Fruit fly (Drosophila melanogaster) whole organism, embryonic: ENCODE measurements around the gene bbg.
A peak's percentile ranks its signal among the peaks of the same experiment; 100 is the strongest.

ENCODE experiments used
- Atf3 ChIP-seq: fragments of 200-800 bp; sonication (Bioruptor generic); optimal IDR thresholded peaks from 3 replicates; lab custom pipeline; 2016; ENCODE audit warnings: missing biosample characterization, missing genetic modification characterization
- Blimp-1 ChIP-seq: fragments of 200-800 bp; sonication (Bioruptor generic); optimal IDR thresholded peaks from 3 replicates; lab custom pipeline; 2018; ENCODE audit warnings: missing biosample characterization, missing genetic modification characterization, mild to moderate bottlenecking, moderate library complexity, missing genetic modification reagents
- CG1024 ChIP-seq: fragments of 200-800 bp; sonication (Bioruptor generic); IDR thresholded peaks from 2 replicates; pipeline ENCODE4 v1.3.6; 2022; ENCODE audit warnings: missing biosample characterization, missing genetic modification characterization
- CG10654 ChIP-seq: fragments of 200-800 bp; sonication (Bioruptor generic); optimal IDR thresholded peaks from 2 replicates; lab custom pipeline; 2016; ENCODE audit warnings: missing biosample characterization, missing genetic modification characterization
- CG10979 ChIP-seq: fragments of 200-800 bp; sonication (Bioruptor generic); optimal IDR thresholded peaks from 2 replicates; lab custom pipeline; 2018; ENCODE audit warnings: missing biosample characterization, mild to moderate bottlenecking, missing genetic modification characterization, moderate library complexity
- CG12391 ChIP-seq: fragments of 200-800 bp; sonication (Bioruptor generic); optimal IDR thresholded peaks from 3 replicates; lab custom pipeline; 2018; ENCODE audit warnings: missing biosample characterization, mild to moderate bottlenecking, missing genetic modification characterization, moderate library complexity
- CG12942 ChIP-seq: fragments of 200-800 bp; sonication (Bioruptor generic); optimal IDR thresholded peaks from 3 replicates; lab custom pipeline; 2016; ENCODE audit warnings: missing biosample characterization, missing genetic modification characterization
- CG1602 ChIP-seq: fragments of 200-800 bp; sonication (Bioruptor generic); optimal IDR thresholded peaks from 3 replicates; lab custom pipeline; 2016; ENCODE audit warnings: missing biosample characterization, missing genetic modification characterization
- CG17829 ChIP-seq: fragments of 200-800 bp; optimal IDR thresholded peaks from 2 replicates; lab custom pipeline; 2019; ENCODE audit warnings: missing biosample characterization, mild to moderate bottlenecking, missing genetic modification characterization, moderate library complexity
- CG30020 ChIP-seq: fragments of 200-800 bp; optimal IDR thresholded peaks from 2 replicates; lab custom pipeline; 2019; ENCODE audit warnings: missing biosample characterization, mild to moderate bottlenecking, missing genetic modification characterization, moderate library complexity
- CG3726 ChIP-seq: fragments of 200-800 bp; sonication (Bioruptor generic); IDR thresholded peaks from 3 replicates; pipeline ENCODE4, ENCODE4 v1.3.6; 2022; ENCODE audit warnings: missing biosample characterization, missing genetic modification characterization
- CG4328 ChIP-seq: fragments of 200-800 bp; sonication (Bioruptor generic); optimal IDR thresholded peaks from 3 replicates; lab custom pipeline; 2017; ENCODE audit warnings: missing biosample characterization, missing genetic modification reagents, missing genetic modification characterization
- CG4360 ChIP-seq: fragments of 200-800 bp; sonication (Bioruptor generic); IDR thresholded peaks from 2 replicates; pipeline ENCODE4 v1.3.6; 2022; ENCODE audit warnings: missing biosample characterization, missing genetic modification characterization
- CG4730 ChIP-seq: fragments of 200-800 bp; sonication (Bioruptor generic); IDR thresholded peaks from 2 replicates; pipeline ENCODE4 v1.3.6; 2022; ENCODE audit warnings: missing biosample characterization, missing genetic modification characterization
- CG7963 ChIP-seq: fragments of 200-800 bp; sonication (Bioruptor generic); IDR thresholded peaks from 3 replicates; pipeline ENCODE4 v1.3.6; 2022; ENCODE audit warnings: missing biosample characterization, missing genetic modification characterization; ENCODE audit not compliant: partially characterized antibody
- CG8944 ChIP-seq: fragments of 200-800 bp; sonication (Bioruptor generic); optimal IDR thresholded peaks from 3 replicates; lab custom pipeline; 2016; ENCODE audit warnings: missing biosample characterization, missing genetic modification characterization
- CG9876 ChIP-seq: fragments of 200-800 bp; sonication (Bioruptor generic); optimal IDR thresholded peaks from 2 replicates; lab custom pipeline; 2016; ENCODE audit warnings: missing biosample characterization, missing genetic modification characterization
- Deaf1 ChIP-seq: fragments of 200-800 bp; optimal IDR thresholded peaks from 3 replicates; lab custom pipeline; 2019; ENCODE audit warnings: missing biosample characterization, mild to moderate bottlenecking, missing genetic modification characterization, moderate library complexity
- Dp ChIP-seq: fragments of 200-800 bp; sonication (Bioruptor generic); optimal IDR thresholded peaks from 2 replicates; lab custom pipeline; 2018; ENCODE audit warnings: missing biosample characterization, mild to moderate bottlenecking, missing genetic modification characterization, moderate library complexity
- E2f1 ChIP-seq: fragments of 200-800 bp; sonication (Bioruptor generic); IDR thresholded peaks from 2 replicates; pipeline ENCODE4 v1.3.6; 2022; ENCODE audit warnings: missing biosample characterization, missing genetic modification characterization
- E2f2 ChIP-seq: fragments of 200-800 bp; sonication (Bioruptor generic); IDR thresholded peaks from 2 replicates; pipeline ENCODE4 v1.3.6; 2022; ENCODE audit warnings: missing biosample characterization, missing genetic modification characterization
- Ets97D ChIP-seq: fragments of 200-800 bp; sonication (Bioruptor generic); optimal IDR thresholded peaks from 3 replicates; lab custom pipeline; 2016; ENCODE audit warnings: missing biosample characterization, missing genetic modification characterization
- HLH4C ChIP-seq: fragments of 200-800 bp; sonication (Bioruptor generic); IDR thresholded peaks from 3 replicates; pipeline ENCODE4 v1.3.6; 2022; ENCODE audit warnings: missing biosample characterization, missing genetic modification characterization; ENCODE audit not compliant: partially characterized antibody
- Med ChIP-seq: fragments of 200-800 bp; sonication (Bioruptor generic); peaks from one replicate; lab custom pipeline; 2016; ENCODE audit warnings: missing biosample characterization, missing genetic modification characterization, mild to moderate bottlenecking, inconsistent platforms, moderate library complexity
- Mrtf ChIP-seq: fragments of 200-800 bp; sonication (Bioruptor generic); IDR thresholded peaks from 3 replicates; pipeline ENCODE4 v1.3.6; 2022; ENCODE audit warnings: missing biosample characterization, missing genetic modification characterization
- Rfx ChIP-seq: fragments of 200-800 bp; sonication (Bioruptor generic); IDR thresholded peaks from 2 replicates; pipeline ENCODE4 v1.3.6; 2022; ENCODE audit warnings: missing biosample characterization, missing genetic modification characterization
- YL-1 ChIP-seq: fragments of 200-800 bp; sonication (Bioruptor generic); optimal IDR thresholded peaks from 3 replicates; lab custom pipeline; 2017; ENCODE audit warnings: missing biosample characterization, mild to moderate bottlenecking, missing genetic modification characterization
- ash1 ChIP-seq: fragments of 200-800 bp; sonication (Bioruptor generic); optimal IDR thresholded peaks from 2 replicates; lab custom pipeline; 2018; ENCODE audit warnings: missing biosample characterization, mild to moderate bottlenecking, missing genetic modification characterization
- dmrt99B ChIP-seq: fragments of 200-800 bp; sonication (Bioruptor generic); optimal IDR thresholded peaks from 2 replicates; lab custom pipeline; 2018; ENCODE audit warnings: missing biosample characterization, mild to moderate bottlenecking, missing genetic modification characterization, moderate library complexity
- exex ChIP-seq: fragments of 200-800 bp; sonication (Bioruptor generic); optimal IDR thresholded peaks from 4 replicates; lab custom pipeline; 2018; ENCODE audit warnings: missing biosample characterization, mild to moderate bottlenecking, missing genetic modification characterization, moderate library complexity
- ftz-f1 ChIP-seq: fragments of 200-800 bp; sonication (Bioruptor generic); optimal IDR thresholded peaks from 2 replicates; lab custom pipeline; 2016; ENCODE audit warnings: missing biosample characterization, missing genetic modification characterization
- gem ChIP-seq: fragments of 200-800 bp; sonication (Bioruptor generic); optimal IDR thresholded peaks from 2 replicates; lab custom pipeline; 2019; ENCODE audit warnings: missing biosample characterization, mild to moderate bottlenecking, missing genetic modification characterization, moderate library complexity
- grau ChIP-seq: fragments of 200-800 bp; optimal IDR thresholded peaks from 3 replicates; lab custom pipeline; 2019; ENCODE audit warnings: missing biosample characterization, mild to moderate bottlenecking, missing genetic modification characterization, moderate library complexity
- gsb-n ChIP-seq: fragments of 200-800 bp; sonication (Bioruptor generic); optimal IDR thresholded peaks from 3 replicates; lab custom pipeline; 2018; ENCODE audit warnings: missing biosample characterization, mild to moderate bottlenecking, missing genetic modification characterization
- hth ChIP-seq: fragments of >200 bp; optimal IDR thresholded peaks from 2 replicates; lab custom pipeline; 2017; ENCODE audit warnings: inconsistent platforms
- ind ChIP-seq: fragments of 200-800 bp; sonication (Bioruptor generic); optimal IDR thresholded peaks from 3 replicates; lab custom pipeline; 2016; ENCODE audit warnings: missing biosample characterization, missing genetic modification characterization
- lilli ChIP-seq: fragments of 200-800 bp; sonication (Bioruptor generic); optimal IDR thresholded peaks from 3 replicates; lab custom pipeline; 2016; ENCODE audit warnings: missing biosample characterization, missing genetic modification characterization
- lola ChIP-seq, 3 experiments: fragments of >200 bp in 2 of 3; fragments of 200-800 bp in 1 of 3; sonication (Bioruptor generic) in 1 of 3; optimal IDR thresholded peaks; 2 replicates each; lab custom pipeline; 2017 to 2019; ENCODE audit warnings: missing biosample characterization in 3 of 3, missing genetic modification characterization in 3 of 3, mild to moderate bottlenecking in 1 of 3, moderate library complexity in 1 of 3
- pho ChIP-seq: fragments of 200-800 bp; sonication (Bioruptor generic); optimal IDR thresholded peaks from 2 replicates; lab custom pipeline; 2016; ENCODE audit warnings: missing biosample characterization, missing genetic modification characterization
- pzg ChIP-seq: fragments of 200-800 bp; sonication (Bioruptor generic); optimal IDR thresholded peaks from 3 replicates; lab custom pipeline; 2018; ENCODE audit warnings: missing biosample characterization, mild to moderate bottlenecking, missing genetic modification characterization, moderate library complexity
- scrt ChIP-seq: fragments of 200-800 bp; sonication (Bioruptor generic); optimal IDR thresholded peaks from 2 replicates; lab custom pipeline; 2018; ENCODE audit warnings: missing biosample characterization, mild to moderate bottlenecking, missing genetic modification characterization, moderate library complexity
- sens ChIP-seq: fragments of 200-800 bp; sonication (Bioruptor generic); peaks from one replicate; lab custom pipeline; 2016; ENCODE audit warnings: missing biosample characterization, missing genetic modification characterization
- so ChIP-seq: fragments of 200-800 bp; sonication (Bioruptor generic); IDR thresholded peaks from 3 replicates; pipeline ENCODE4 v1.3.6; 2022; ENCODE audit warnings: missing biosample characterization, missing genetic modification characterization
- sqz ChIP-seq: fragments of 200-800 bp; sonication (Bioruptor generic); optimal IDR thresholded peaks from 3 replicates; lab custom pipeline; 2018; ENCODE audit warnings: missing biosample characterization, mild to moderate bottlenecking, missing genetic modification characterization
- tap ChIP-seq: fragments of 200-800 bp; optimal IDR thresholded peaks from 3 replicates; lab custom pipeline; 2019; ENCODE audit warnings: missing biosample characterization, mild to moderate bottlenecking, missing genetic modification characterization, moderate library complexity
- tup ChIP-seq: fragments of 200-800 bp; sonication (Bioruptor generic); optimal IDR thresholded peaks from 2 replicates; lab custom pipeline; 2016; ENCODE audit warnings: missing biosample characterization, mild to moderate bottlenecking, missing genetic modification characterization, moderate library complexity
- tx ChIP-seq: fragments of 200-800 bp; sonication (Bioruptor generic); optimal IDR thresholded peaks from 2 replicates; lab custom pipeline; 2016; ENCODE audit warnings: missing biosample characterization, missing genetic modification characterization
- wdn ChIP-seq: fragments of 200-800 bp; sonication (Bioruptor generic); IDR thresholded peaks from 2 replicates; pipeline ENCODE4 v1.3.6; 2022; ENCODE audit warnings: missing biosample characterization, missing genetic modification characterization
- yki ChIP-seq: fragments of >200 bp; optimal IDR thresholded peaks from 3 replicates; lab custom pipeline; 2018

Gene bbg

dm6 chr3L:14562672-14563071 is 26.6 kb upstream of the bbg start (continued):
- TF ChIP-seq Dp (GFP tag; lab: Kevin White, UChicago) = peak; percentile 8
- peak; percentile 8 for TF ChIP-seq ftz-f1
- peak; percentile 33 for TF ChIP-seq gsb-n (tag; lab: Kevin White, UChicago)
- TF ChIP-seq YL-1 = no peak
- no peak for TF ChIP-seq wdn (GFP tag; lab: Robert Waterston, UW)
- TF ChIP-seq pzg = peak; percentile 8
- peak; percentile 12 for TF ChIP-seq grau (tag; lab: Kevin White, UChicago)
- TF ChIP-seq tap = no peak
- no peak for TF ChIP-seq ind (GFP tag; lab: Kevin White, UChicago)
- peak; percentile 92 for TF ChIP-seq scrt
- no peak for TF ChIP-seq CG1602 (GFP tag; lab: Kevin White, UChicago)
- TF ChIP-seq sqz = peak; percentile 68
- TF ChIP-seq CG17829 (tag; lab: Kevin White, UChicago) = peak; percentile 30
- TF ChIP-seq E2f2 (GFP tag; lab: Robert Waterston, UW) = 0 out of 2 replicates have a peak, but pooled peaks have one; percentile 25
- peak; percentile 69 for TF ChIP-seq Med
- peak; percentile 51; the same call in 1 of the 2 replicates for TF ChIP-seq Rfx
- peak; percentile 51 for TF ChIP-seq sens (GFP tag; lab: Kevin White, UChicago)

dm6 chr3L:14560664-14561063 is 24.6 kb upstream of the bbg start, which contains the start of gene Lk:
TSS of gene Lk (minus strand) at chr3L:14560764.
- no peak for TF ChIP-seq CG10654 (GFP tag; lab: Kevin White, UChicago)
- no peak for TF ChIP-seq Mrtf (GFP tag; lab: Robert Waterston, UW)
- TF ChIP-seq Med = peak; percentile 3
- peak; percentile 41 for TF ChIP-seq scrt

- TF ChIP-seq CG4328 (GFP tag; lab: Kevin White, UChicago) (no peak), Blimp-1 (GFP tag; lab: Kevin White, UChicago) (no peak), tx (GFP tag; lab: Kevin White, UChicago) (no peak), ash1 (GFP tag; lab: Kevin White, UChicago) (no peak), HLH4C (GFP tag; lab: Robert Waterston, UW) (peak; percentile 98), pho (GFP tag; lab: Kevin White, UChicago) (peak; percentile 4), CG30020 (tag; lab: Kevin White, UChicago) (peak; percentile 45), so (GFP tag; lab: Robert Waterston, UW) (no peak), hth (lab: Kevin White, UChicago) (no peak), tup (GFP tag; lab: Kevin White, UChicago) (no peak), CG9876 (GFP tag; lab: Kevin White, UChicago) (no peak), sens (GFP tag; lab: Kevin White, UChicago) (peak; percentile 78), CG7963 (GFP tag; lab: Robert Waterston, UW) (peak; percentile 95; the same call in 2 of the 3 replicates), CG3726 (GFP tag; lab: Robert Waterston, UW) (no peak), lola (GFP tag; optimal IDR thresholded peaks at IDR 0.05; lab: Kevin White, UChicago) (no peak), lilli (GFP tag; lab: Kevin White, UChicago) (peak; percentile 40), dmrt99B (no peak), CG1024 (GFP tag; lab: Robert Waterston, UW) (no peak), exex (tag; lab: Kevin White, UChicago) (peak; percentile 13), CG4730 (no peak), grau (tag; lab: Kevin White, UChicago) (peak; percentile 29), CG10979 (no peak), CG4360 (GFP tag; lab: Robert Waterston, UW) (0 out of 2 replicates have a peak, but pooled peaks have one; percentile 19), CG8944 (no peak), gem (peak; percentile 41), Deaf1 (tag; lab: Kevin White, UChicago) (no peak), CG12391 (peak; percentile 62), Ets97D (GFP tag; lab: Kevin White, UChicago) (peak; percentile 56), E2f2 (GFP tag; lab: Robert Waterston, UW) (peak; percentile 97), E2f1 (GFP tag; lab: Robert Waterston, UW) (no peak), Atf3 (no peak), yki (lab: Kevin White, UChicago) (no peak), CG12942 (peak; percentile 8)
Observed at dm6 chr3L:14559659-14560058, 23.6 kb upstream of the bbg start, which contains the start of gene CG34039. TSS of gene CG34039 (plus strand) at chr3L:14560000.
